Fruit fly (Drosophila melanogaster): ENCODE results near the gene capu.

dm6 chr2L:3855528-3856189 lies 47.0 kb downstream of the capu start:
- TF ChIP-seq CG34406 (GFP tag; optimal IDR thresholded peaks at IDR 0.05) (no peak), CG31627 (GFP tag; optimal IDR thresholded peaks at IDR 0.05) (peak; percentile 10), OdsH (GFP tag; optimal IDR thresholded peaks at IDR 0.05) (peak; percentile 16), Sox102F (GFP tag; optimal IDR thresholded peaks at IDR 0.05) (no peak), spab (GFP tag; optimal IDR thresholded peaks at IDR 0.05) (no peak), CG8319 (GFP tag; optimal IDR thresholded peaks at IDR 0.05) (no peak), CG16779 (tag; optimal IDR thresholded peaks at IDR 0.05) (no peak)
